Fruit fly (Drosophila melanogaster): ENCODE results near the gene CG6753.

Gene CG6753

dm6 chr3R:12653511-12654252, 11.4 kb upstream of the CG6753 start:
- no peak for TF ChIP-seq gl (tag; optimal IDR thresholded peaks at IDR 0.05)
- TF ChIP-seq Ets98B (GFP tag; IDR thresholded peaks at IDR 0.05), result peak; percentile 46
- TF ChIP-seq CG17806 (tag; optimal IDR thresholded peaks at IDR 0.05), result no peak
- peak; percentile 52; the same call in 1 of the 2 replicates for TF ChIP-seq CG10348 (GFP tag; IDR thresholded peaks at IDR 0.05)
- peak; percentile 55 for TF ChIP-seq CG14655 (GFP tag; optimal IDR thresholded peaks at IDR 0.05)
- no peak for TF ChIP-seq D1 (tag; optimal IDR thresholded peaks at IDR 0.05)
- no peak for TF ChIP-seq CG13204 (GFP tag; optimal IDR thresholded peaks at IDR 0.05)
- TF ChIP-seq Pif1A (GFP tag; optimal IDR thresholded peaks at IDR 0.05), result no peak
- TF ChIP-seq CG32121 (GFP tag; IDR thresholded peaks at IDR 0.05), result peak; percentile 79
- no peak for TF ChIP-seq EcR (GFP tag; optimal IDR thresholded peaks at IDR 0.05)
- 0 out of 3 replicates have a peak, but pooled peaks have one; percentile 18 for TF ChIP-seq CG4496 (GFP tag; IDR thresholded peaks at IDR 0.05)
- no peak for TF ChIP-seq CG15710 (tag; optimal IDR thresholded peaks at IDR 0.05)
- no peak for TF ChIP-seq CG9948 (tag; optimal IDR thresholded peaks at IDR 0.05)
- TF ChIP-seq rn (GFP tag; IDR thresholded peaks at IDR 0.05), result peak; percentile 46
- peak; percentile 47 for TF ChIP-seq CG8301 (tag; optimal IDR thresholded peaks at IDR 0.05)
- TF ChIP-seq CG12605 (GFP tag; IDR thresholded peaks at IDR 0.05), result no peak
- peak; percentile 80 for TF ChIP-seq fd96Ca (GFP tag; IDR thresholded peaks at IDR 0.05)
- TF ChIP-seq CG8159 (tag; optimal IDR thresholded peaks at IDR 0.05), result no peak

dm6 chr3R:12652736-12653135, 10.5 kb upstream of the CG6753 start:
- TF ChIP-seq fd96Ca (GFP tag; IDR thresholded peaks at IDR 0.05) (no peak), CG14655 (GFP tag; optimal IDR thresholded peaks at IDR 0.05) (no peak), CG34367 (tag; optimal IDR thresholded peaks at IDR 0.05) (no peak), CG32121 (GFP tag; IDR thresholded peaks at IDR 0.05) (no peak), CG15710 (tag; optimal IDR thresholded peaks at IDR 0.05) (no peak), CG8159 (tag; optimal IDR thresholded peaks at IDR 0.05) (no peak), CG10348 (GFP tag; IDR thresholded peaks at IDR 0.05) (no peak), EcR (GFP tag; optimal IDR thresholded peaks at IDR 0.05) (no peak), Snoo (tag; optimal IDR thresholded peaks at IDR 0.05) (no peak), gl (tag; optimal IDR thresholded peaks at IDR 0.05) (no peak), CG4496 (GFP tag; IDR thresholded peaks at IDR 0.05) (no peak), D1 (tag; optimal IDR thresholded peaks at IDR 0.05) (no peak), Pif1B (GFP tag; optimal IDR thresholded peaks at IDR 0.05) (no peak), CG13204 (GFP tag; optimal IDR thresholded peaks at IDR 0.05) (no peak)

- no peak for TF ChIP-seq CG32121 (GFP tag; IDR thresholded peaks at IDR 0.05)
- TF ChIP-seq D1 (tag; optimal IDR thresholded peaks at IDR 0.05), result peak; percentile 29
- no peak for TF ChIP-seq rn (GFP tag; IDR thresholded peaks at IDR 0.05)
Observed at dm6 chr3R:12650537-12650936, 8.3 kb upstream of the CG6753 start.

- TF ChIP-seq D1 (tag; optimal IDR thresholded peaks at IDR 0.05) (no peak), gl (tag; optimal IDR thresholded peaks at IDR 0.05) (no peak), CG13204 (GFP tag; optimal IDR thresholded peaks at IDR 0.05) (no peak), CG17806 (tag; optimal IDR thresholded peaks at IDR 0.05) (no peak), fd96Ca (GFP tag; IDR thresholded peaks at IDR 0.05) (no peak), CG14655 (GFP tag; optimal IDR thresholded peaks at IDR 0.05) (no peak)
Observed at dm6 chr3R:12649099-12650029, 7.1 kb upstream of the CG6753 start.

- no peak for TF ChIP-seq D1 (tag; optimal IDR thresholded peaks at IDR 0.05)
- 0 out of 2 replicates have a peak, but pooled peaks have one; percentile 11 for TF ChIP-seq Ets98B (GFP tag; IDR thresholded peaks at IDR 0.05)
- no peak for TF ChIP-seq CG17806 (tag; optimal IDR thresholded peaks at IDR 0.05)
- TF ChIP-seq CG12605 (GFP tag; IDR thresholded peaks at IDR 0.05), result 0 out of 2 replicates have a peak, but pooled peaks have one; percentile 24
- TF ChIP-seq EcR (GFP tag; optimal IDR thresholded peaks at IDR 0.05), result peak; percentile 66
- peak; percentile 50; the same call in 1 of the 3 replicates for TF ChIP-seq CG4496 (GFP tag; IDR thresholded peaks at IDR 0.05)
Observed at dm6 chr3R:12647954-12648353, 5.7 kb upstream of the CG6753 start, which contains the start of gene Dtg. Gene Dtg, plus strand, starts transcription at chr3R:12648058.

dm6 chr3R:12647348-12647747, 5.1 kb upstream of the CG6753 start:
- TF ChIP-seq CG4496 (GFP tag; IDR thresholded peaks at IDR 0.05) (no peak), Snoo (tag; optimal IDR thresholded peaks at IDR 0.05) (no peak), CG13204 (GFP tag; optimal IDR thresholded peaks at IDR 0.05) (no peak), CG12605 (GFP tag; IDR thresholded peaks at IDR 0.05) (no peak), CG8159 (tag; optimal IDR thresholded peaks at IDR 0.05) (no peak), fd96Ca (GFP tag; IDR thresholded peaks at IDR 0.05) (0 out of 3 replicates have a peak, but pooled peaks have one; percentile 26)
